Worm (Caenorhabditis elegans): Measurements from ENCODE around the gene scrm-8.

The scrm-8 gene

DNA sequence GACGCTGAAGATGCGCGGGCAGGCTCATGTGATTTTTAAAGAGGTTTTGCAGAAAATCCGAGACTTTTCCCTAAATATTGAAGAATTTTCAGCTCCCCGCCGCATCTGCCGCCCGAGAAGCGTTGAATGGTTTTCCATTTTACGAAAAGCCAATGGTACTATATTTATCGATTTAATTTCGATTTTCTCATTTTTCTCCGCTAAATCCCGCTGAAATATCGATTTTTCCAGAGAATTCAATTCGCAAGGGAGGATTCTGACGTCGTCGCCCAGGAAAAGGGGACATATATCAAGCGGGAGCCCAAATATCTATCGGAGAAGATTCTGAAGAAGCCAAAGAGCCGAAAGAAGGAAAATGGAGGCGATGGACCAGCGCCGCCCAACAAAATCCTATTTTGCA is 7.8 kb downstream of the scrm-8 start:
- TF ChIP-seq ztf-16 (tag; optimal IDR thresholded peaks at IDR 0.05) (no peak), unc-55 (GFP tag; optimal IDR thresholded peaks at IDR 0.05) (no peak), npax-4 (tag; optimal IDR thresholded peaks at IDR 0.05) (no peak), fkh-6 (tag; optimal IDR thresholded peaks at IDR 0.05) (no peak), ceh-30 (tag; optimal IDR thresholded peaks at IDR 0.05) (no peak), ceh-19 (GFP tag; optimal IDR thresholded peaks at IDR 0.05) (no peak)

DNA sequence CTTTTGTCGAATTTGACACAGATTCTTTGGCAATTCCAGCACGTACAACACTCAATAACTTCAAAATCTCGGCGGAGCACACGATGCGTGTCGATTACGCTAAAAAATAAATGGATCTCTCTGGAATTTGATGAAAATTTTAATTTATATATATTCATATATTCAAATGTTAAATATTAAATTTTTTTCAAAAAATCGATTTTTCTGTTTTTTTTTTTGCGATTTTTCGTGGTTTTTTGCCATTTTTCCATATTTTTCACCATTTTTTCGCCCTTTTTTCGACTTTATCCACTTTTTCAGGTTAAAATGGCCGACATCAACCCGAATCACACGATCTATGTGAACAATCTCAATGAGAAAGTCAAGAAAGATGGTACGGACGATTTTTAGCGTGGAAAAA is 9.3 kb downstream of the scrm-8 start, which contains the start of gene rnp-3:
Gene rnp-3, plus strand, starts transcription at position 301 of the 400 bp plus-strand sequence.
- no peak for TF ChIP-seq ceh-6 (GFP tag; optimal IDR thresholded peaks at IDR 0.05)
- no peak for TF ChIP-seq fkh-10 (GFP tag; optimal IDR thresholded peaks at IDR 0.05)

DNA sequence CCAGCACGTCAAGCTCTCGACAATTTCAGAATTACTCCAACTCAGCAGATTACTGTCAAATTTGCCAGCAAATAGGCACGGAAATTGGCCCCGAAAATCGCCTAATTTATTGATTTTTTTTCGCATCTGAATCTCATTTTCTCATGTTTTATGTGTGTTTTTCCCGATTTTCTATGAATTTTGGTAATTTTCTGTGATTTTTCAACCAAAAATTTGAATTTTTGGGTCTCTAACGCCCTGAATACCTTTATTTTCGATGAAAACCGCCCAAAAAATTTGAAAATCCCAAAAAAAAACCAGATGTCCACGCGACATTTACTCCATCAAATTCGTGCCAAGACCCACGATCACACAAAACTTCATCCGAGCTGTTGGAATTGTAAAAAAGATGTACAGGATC is 11.6 kb downstream of the scrm-8 start, which contains the start of gene dnj-15:
Gene dnj-15, plus strand, starts transcription at position 301 of the 400 bp plus-strand sequence.
- TF ChIP-seq ceh-22 (tag; optimal IDR thresholded peaks at IDR 0.05) (no peak), gmeb-2 (tag; optimal IDR thresholded peaks at IDR 0.05) (no peak), ceh-34 (tag; optimal IDR thresholded peaks at IDR 0.05) (no peak), pha-2 (tag; optimal IDR thresholded peaks at IDR 0.05) (no peak), npax-4 (tag; optimal IDR thresholded peaks at IDR 0.05) (no peak), syd-9 (tag; optimal IDR thresholded peaks at IDR 0.05) (no peak), nhr-232 (tag; optimal IDR thresholded peaks at IDR 0.05) (no peak), elt-2 (tag; optimal IDR thresholded peaks at IDR 0.05) (no peak), K02D7.2 (tag; optimal IDR thresholded peaks at IDR 0.05) (no peak), fkh-10 (GFP tag; optimal IDR thresholded peaks at IDR 0.05) (no peak), pqm-1 (tag; optimal IDR thresholded peaks at IDR 0.05) (no peak), C38D4.7 (GFP tag; optimal IDR thresholded peaks at IDR 0.05) (no peak), mec-3 (tag; optimal IDR thresholded peaks at IDR 0.05; ENCODE audit: borderline replicate concordance) (no peak), ceh-48 (tag; optimal IDR thresholded peaks at IDR 0.05) (no peak), ets-4 (tag; optimal IDR thresholded peaks at IDR 0.05) (no peak), ceh-14 (tag; optimal IDR thresholded peaks at IDR 0.05) (no peak), pha-4 (tag; optimal IDR thresholded peaks at IDR 0.05) (no peak)

DNA sequence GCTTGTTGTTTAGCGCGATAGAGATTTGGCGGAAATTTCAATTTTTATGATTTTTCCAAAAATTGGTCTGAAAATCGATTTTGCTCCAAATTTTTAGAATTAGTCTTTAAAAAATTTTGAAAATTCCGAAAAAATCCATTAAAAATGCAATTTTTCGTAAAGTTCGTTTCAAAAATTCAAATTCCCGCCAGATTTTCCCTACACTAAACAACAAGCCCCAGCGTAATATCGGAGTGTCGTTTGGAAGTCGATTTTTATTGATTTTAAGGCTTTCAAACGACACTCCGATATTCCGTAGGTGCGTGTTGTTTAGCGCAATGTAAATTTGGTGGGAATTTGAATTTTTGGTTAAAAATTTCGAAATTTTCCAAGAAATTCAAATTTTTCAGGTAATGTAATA is 12.2 kb downstream of the scrm-8 start:
- TF ChIP-seq C38D4.7 (GFP tag; optimal IDR thresholded peaks at IDR 0.05): no peak
- no peak for TF ChIP-seq eyg-1 (tag; optimal IDR thresholded peaks at IDR 0.05)
- no peak for TF ChIP-seq ets-4 (tag; optimal IDR thresholded peaks at IDR 0.05)
- TF ChIP-seq mec-3 (tag; optimal IDR thresholded peaks at IDR 0.05; ENCODE audit: borderline replicate concordance): no peak
- no peak for TF ChIP-seq pat-9 (tag; optimal IDR thresholded peaks at IDR 0.05)
- no peak for TF ChIP-seq ama-1 (optimal IDR thresholded peaks at IDR 0.05)
- no peak for TF ChIP-seq ref-2 (tag; optimal IDR thresholded peaks at IDR 0.05)
- TF ChIP-seq ceh-6 (GFP tag; optimal IDR thresholded peaks at IDR 0.05): no peak
- no peak for TF ChIP-seq ttx-3 (tag; optimal IDR thresholded peaks at IDR 0.05)
- TF ChIP-seq pros-1 (tag; optimal IDR thresholded peaks at IDR 0.05): no peak
- no peak for TF ChIP-seq dmd-4 (tag; optimal IDR thresholded peaks at IDR 0.05; ENCODE audit: borderline replicate concordance)
- TF ChIP-seq ceh-24 (tag; optimal IDR thresholded peaks at IDR 0.05): no peak
- no peak for TF ChIP-seq ahr-1 (tag; optimal IDR thresholded peaks at IDR 0.05)
- no peak for TF ChIP-seq ceh-22 (tag; optimal IDR thresholded peaks at IDR 0.05)

DNA sequence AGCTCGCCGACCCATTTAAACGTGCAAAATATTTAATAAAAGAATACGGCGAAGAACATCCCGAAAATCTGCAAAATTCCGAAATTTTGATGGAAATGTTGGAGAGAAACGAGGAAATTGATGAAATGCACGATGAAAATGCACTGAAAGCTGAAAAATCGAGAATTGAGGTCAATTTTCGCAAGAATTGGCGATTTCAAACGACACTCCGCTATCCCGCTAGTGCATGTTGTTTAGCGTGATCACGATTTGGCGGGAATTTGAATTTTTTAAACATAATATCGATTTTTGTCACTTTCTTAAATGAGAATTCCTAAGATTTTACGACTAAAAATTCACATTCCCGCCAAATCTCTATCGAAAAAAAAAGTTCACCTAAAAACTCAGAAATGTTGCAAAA is 13.1 kb downstream of the scrm-8 start:
- TF ChIP-seq hlh-6 (tag; optimal IDR thresholded peaks at IDR 0.05) (no peak), unc-42 (tag; optimal IDR thresholded peaks at IDR 0.05) (no peak), ztf-16 (tag; optimal IDR thresholded peaks at IDR 0.05) (no peak), zip-5 (tag; optimal IDR thresholded peaks at IDR 0.05) (no peak), ceh-9 (tag; optimal IDR thresholded peaks at IDR 0.05) (no peak), C38D4.7 (GFP tag; optimal IDR thresholded peaks at IDR 0.05) (no peak), syd-9 (tag; optimal IDR thresholded peaks at IDR 0.05) (no peak), ceh-18 (tag; optimal IDR thresholded peaks at IDR 0.05) (no peak), dmd-4 (tag; optimal IDR thresholded peaks at IDR 0.05; ENCODE audit: borderline replicate concordance) (no peak), mec-3 (tag; optimal IDR thresholded peaks at IDR 0.05; ENCODE audit: borderline replicate concordance) (no peak), K02D7.2 (tag; optimal IDR thresholded peaks at IDR 0.05) (no peak), ceh-30 (tag; optimal IDR thresholded peaks at IDR 0.05) (no peak)

Data from whole organism, late embryonic.